Worm (Caenorhabditis elegans) whole organism, L4 larva: ENCODE results near the gene ceh-74.
A peak's percentile ranks its signal among the peaks of the same experiment; 100 is the strongest.

Source experiments
- F26F4.8 ChIP-seq: fragments of 200-800 bp; sonication (Bioruptor generic); conservative IDR thresholded peaks from 2 replicates; pipeline ENCODE4 v1.3.6; 2022; ENCODE audit warnings: missing genetic modification characterization, missing compliant biosample characterization
- F37D6.2 ChIP-seq: sonication (generic microtip); optimal IDR thresholded peaks from 2 replicates; lab custom pipeline; 2016; ENCODE audit warnings: mild to moderate bottlenecking, missing genetic modification characterization, missing compliant biosample characterization
- T20F7.1 ChIP-seq: fragments of 200-800 bp; sonication (Bioruptor generic); optimal IDR thresholded peaks from 2 replicates; lab custom pipeline; 2018; ENCODE audit warnings: mild to moderate bottlenecking, missing genetic modification characterization, missing compliant biosample characterization
- Y105C5A.15 ChIP-seq: fragments of 200-800 bp; sonication (Bioruptor generic); IDR thresholded peaks from 2 replicates; pipeline ENCODE4 v1.3.6; 2022; ENCODE audit warnings: missing genetic modification characterization, missing compliant biosample characterization
- Y48G9A.11 ChIP-seq: fragments of 200-800 bp; sonication (Bioruptor generic); IDR thresholded peaks from 2 replicates; pipeline ENCODE4 v1.3.6; 2022; ENCODE audit warnings: missing genetic modification reagents, missing genetic modification characterization, missing compliant biosample characterization
- Y5F2A.4 ChIP-seq: fragments of 200-800 bp; sonication (Bioruptor generic); optimal IDR thresholded peaks from 2 replicates; lab custom pipeline; 2018; ENCODE audit warnings: mild to moderate bottlenecking, missing genetic modification characterization, missing compliant biosample characterization
- ceh-20 ChIP-seq: fragments of 200-800 bp; sonication (Bioruptor generic); IDR thresholded peaks from 2 replicates; pipeline ENCODE4 v1.3.6; 2022; ENCODE audit warnings: missing genetic modification reagents, missing genetic modification characterization, missing compliant biosample characterization
- ceh-62 ChIP-seq: sonication (generic microtip); optimal IDR thresholded peaks from 2 replicates; lab custom pipeline; 2017; ENCODE audit warnings: missing biosample characterization, missing genetic modification characterization
- ceh-82 ChIP-seq: sonication (generic microtip); optimal IDR thresholded peaks from 2 replicates; lab custom pipeline; 2017; ENCODE audit warnings: missing biosample characterization, missing genetic modification characterization
- cey-2 ChIP-seq: sonication (generic microtip); optimal IDR thresholded peaks from 3 replicates; lab custom pipeline; 2017; ENCODE audit warnings: missing genetic modification characterization, mild to moderate bottlenecking, missing compliant biosample characterization, antibody characterized with exemption, borderline replicate concordance; ENCODE audit not compliant: insufficient read depth
- ctbp-1 ChIP-seq: fragments of 200-800 bp; sonication (Bioruptor generic); IDR thresholded peaks from 2 replicates; pipeline ENCODE4 v1.3.6; 2022; ENCODE audit warnings: missing genetic modification reagents, missing genetic modification characterization, missing compliant biosample characterization
- daf-12 ChIP-seq: fragments of 150-350 bp; optimal IDR thresholded peaks from 2 replicates; lab custom pipeline; 2014; ENCODE audit warnings: missing biosample characterization, missing genetic modification reagents, missing genetic modification characterization
- daf-8 ChIP-seq: fragments of 200-800 bp; sonication (Bioruptor generic); IDR thresholded peaks from 2 replicates; pipeline ENCODE4 v1.3.6; 2022; ENCODE audit warnings: missing genetic modification characterization, missing compliant biosample characterization
- dmd-6 ChIP-seq: fragments of 200-800 bp; sonication (Bioruptor generic); IDR thresholded peaks from 2 replicates; pipeline ENCODE4 v1.3.6; 2022; ENCODE audit warnings: missing genetic modification reagents, missing genetic modification characterization, missing compliant biosample characterization
- dmd-9 ChIP-seq: fragments of 200-800 bp; sonication (Bioruptor generic); IDR thresholded peaks from 2 replicates; pipeline ENCODE4 v1.3.6; 2022; ENCODE audit warnings: missing genetic modification reagents, missing genetic modification characterization, missing compliant biosample characterization
- dve-1 ChIP-seq: sonication (generic microtip); optimal IDR thresholded peaks from 2 replicates; lab custom pipeline; 2017; ENCODE audit warnings: antibody characterized with exemption, mild to moderate bottlenecking, missing genetic modification characterization, missing compliant biosample characterization; ENCODE audit not compliant: insufficient read depth
- egl-27 ChIP-seq: sonication (generic microtip); optimal IDR thresholded peaks from 3 replicates; lab custom pipeline; 2017; ENCODE audit warnings: missing biosample characterization, missing genetic modification reagents, missing genetic modification characterization
- fos-1 ChIP-seq: fragments of 150-350 bp; optimal IDR thresholded peaks from 2 replicates; lab custom pipeline; 2014; ENCODE audit warnings: missing biosample characterization, missing genetic modification characterization
- hlh-11 ChIP-seq: fragments of 200-800 bp; sonication (Bioruptor generic); optimal IDR thresholded peaks from 2 replicates; lab custom pipeline; 2018; ENCODE audit warnings: mild to moderate bottlenecking, missing genetic modification characterization, missing compliant biosample characterization
- hlh-30 ChIP-seq: sonication (generic microtip); optimal IDR thresholded peaks from 2 replicates; lab custom pipeline; 2017; ENCODE audit warnings: antibody characterized with exemption, mild to moderate bottlenecking, missing genetic modification characterization, missing compliant biosample characterization; ENCODE audit not compliant: insufficient read depth
- jun-1 ChIP-seq: fragments of 150-350 bp; optimal IDR thresholded peaks from 2 replicates; lab custom pipeline; 2014; ENCODE audit warnings: missing biosample characterization, missing genetic modification reagents, missing genetic modification characterization
- lim-7 ChIP-seq: fragments of 200-800 bp; sonication (Bioruptor generic); IDR thresholded peaks from 2 replicates; pipeline ENCODE4 v1.3.6; 2022; ENCODE audit warnings: missing genetic modification characterization, missing compliant biosample characterization
- lin-1 ChIP-seq: fragments of 200-800 bp; sonication (Bioruptor generic); IDR thresholded peaks from 2 replicates; pipeline ENCODE4 v1.3.6; 2022; ENCODE audit warnings: missing genetic modification reagents, missing genetic modification characterization, missing compliant biosample characterization
- lin-13 ChIP-seq: fragments of 150-350 bp; optimal IDR thresholded peaks from 2 replicates; lab custom pipeline; 2014; ENCODE audit warnings: missing biosample characterization, missing genetic modification reagents, missing genetic modification characterization
- lin-38 ChIP-seq: fragments of 200-800 bp; sonication (Bioruptor generic); IDR thresholded peaks from 2 replicates; pipeline ENCODE4 v1.3.6; 2022; ENCODE audit warnings: missing genetic modification reagents, missing genetic modification characterization, missing compliant biosample characterization
- mdl-1 ChIP-seq, 2 experiments: fragments of 150-350 bp in 1 of 2; sonication (generic microtip) in 1 of 2; optimal IDR thresholded peaks; 2 replicates each; lab custom pipeline; 2014 to 2017; ENCODE audit warnings: missing biosample characterization in 2 of 2, missing genetic modification characterization in 2 of 2
- mxl-3 ChIP-seq: fragments of 200-800 bp; sonication (Bioruptor generic); optimal IDR thresholded peaks from 2 replicates; lab custom pipeline; 2018; ENCODE audit warnings: mild to moderate bottlenecking, missing genetic modification characterization, missing compliant biosample characterization
- nhr-10 ChIP-seq: fragments of 150-350 bp; optimal IDR thresholded peaks from 2 replicates; lab custom pipeline; 2014; ENCODE audit warnings: missing biosample characterization, missing genetic modification characterization
- nhr-237 ChIP-seq: sonication (generic microtip); optimal IDR thresholded peaks from 2 replicates; lab custom pipeline; 2017; ENCODE audit warnings: missing biosample characterization, missing genetic modification characterization
- nhr-28 ChIP-seq: fragments of 150-350 bp; optimal IDR thresholded peaks from 2 replicates; lab custom pipeline; 2014; ENCODE audit warnings: missing biosample characterization, missing genetic modification characterization
- nhr-41 ChIP-seq: fragments of 200-800 bp; sonication (Bioruptor generic); IDR thresholded peaks from 2 replicates; pipeline ENCODE4 v1.3.6; 2022; ENCODE audit warnings: missing genetic modification reagents, missing genetic modification characterization, missing compliant biosample characterization
- nhr-42 ChIP-seq: fragments of 200-800 bp; sonication (Bioruptor generic); IDR thresholded peaks from 2 replicates; pipeline ENCODE4 v1.3.6; 2022; ENCODE audit warnings: missing genetic modification characterization, missing compliant biosample characterization
- nhr-48 ChIP-seq: sonication (generic microtip); optimal IDR thresholded peaks from 2 replicates; lab custom pipeline; 2016; ENCODE audit warnings: mild to moderate bottlenecking, missing genetic modification characterization, missing compliant biosample characterization
- nhr-77 ChIP-seq: fragments of 150-350 bp; optimal IDR thresholded peaks from 2 replicates; lab custom pipeline; 2014; ENCODE audit warnings: missing biosample characterization, missing genetic modification characterization
- pqm-1 ChIP-seq: sonication (generic microtip); optimal IDR thresholded peaks from 2 replicates; lab custom pipeline; 2017; ENCODE audit warnings: missing biosample characterization, missing genetic modification characterization
- rbr-2 ChIP-seq: sonication (generic microtip); optimal IDR thresholded peaks from 2 replicates; lab custom pipeline; 2016; ENCODE audit warnings: missing genotype, missing genetic modification characterization, missing compliant biosample characterization
- skn-1 ChIP-seq: fragments of 150-350 bp; optimal IDR thresholded peaks from 2 replicates; lab custom pipeline; 2014; ENCODE audit warnings: missing biosample characterization, missing genetic modification characterization
- snpc-1.2 ChIP-seq: fragments of 200-800 bp; sonication (Bioruptor generic); IDR thresholded peaks from 2 replicates; pipeline ENCODE4 v1.3.6; 2022; ENCODE audit warnings: missing genetic modification reagents, missing genetic modification characterization, missing compliant biosample characterization
- snpc-4 ChIP-seq: fragments of 150-350 bp; optimal IDR thresholded peaks from 2 replicates; lab custom pipeline; 2014; ENCODE audit warnings: missing biosample characterization, missing genetic modification characterization
- spr-1 ChIP-seq: sonication (generic microtip); optimal IDR thresholded peaks from 2 replicates; lab custom pipeline; 2016; ENCODE audit warnings: mild to moderate bottlenecking, missing genetic modification characterization, missing compliant biosample characterization
- unc-62 ChIP-seq, 3 experiments: fragments of 150-350 bp in 1 of 3; sonication (generic microtip); optimal IDR thresholded peaks in 2 of 3; peaks in 1 of 3; 1 replicate in 1 of 3; 2 replicates in 2 of 3; lab custom pipeline; 2014 to 2017; ENCODE audit warnings: missing biosample characterization in 3 of 3, missing genetic modification characterization in 3 of 3, missing genetic modification reagents in 3 of 3, missing genotype in 1 of 3
- zfp-3 ChIP-seq: fragments of 200-800 bp; sonication (Bioruptor generic); conservative IDR thresholded peaks from 2 replicates; pipeline ENCODE4 v1.3.6; 2022; ENCODE audit warnings: missing genetic modification reagents, missing genetic modification characterization, missing compliant biosample characterization

ceh-74 gene

DNA sequence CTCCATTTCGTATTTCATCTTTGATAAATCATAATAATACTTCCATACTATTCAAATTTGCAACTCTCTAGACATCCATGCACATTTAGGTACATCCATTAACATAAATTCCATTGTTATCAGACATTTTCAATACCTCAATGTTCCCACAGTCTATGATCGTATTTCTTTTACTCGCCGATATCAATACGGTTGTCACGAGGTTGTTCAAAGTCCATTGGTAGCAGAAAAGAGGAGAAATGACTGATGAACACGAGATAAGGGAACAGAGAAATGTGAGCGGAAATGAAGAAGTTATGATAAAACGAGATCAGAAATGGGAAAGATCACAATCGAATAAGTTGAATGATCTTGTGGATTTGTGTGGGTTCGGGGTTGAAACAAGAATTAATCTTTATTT is 34.9 kb downstream of the ceh-74 start:
- TF ChIP-seq mxl-3 (GFP tag; lab: Kevin White, UChicago) (peak; percentile 83), hlh-30 (tag; lab: Kevin White, UChicago) (peak; percentile 83), rbr-2 (no peak), lin-1 (GFP tag; lab: Robert Waterston, UW) (peak; percentile 34; the same call in 1 of the 2 replicates), dmd-6 (GFP tag; lab: Robert Waterston, UW) (peak; percentile 60), nhr-77 (tag; lab: Kevin White, UChicago) (peak; percentile 74), nhr-28 (peak; percentile 93), lim-7 (GFP tag; lab: Robert Waterston, UW) (no peak), zfp-3 (GFP tag; lab: Robert Waterston, UW) (no peak), unc-62 (GFP tag; optimal IDR thresholded peaks at IDR 0.05 in 1 of 2; lab: Kevin White, UChicago) (peak in 1 of 2 experiments; percentile 99), unc-62 (tag; optimal IDR thresholded peaks at IDR 0.05; lab: Kevin White, UChicago) (no peak), hlh-11 (peak; percentile 76), daf-8 (GFP tag; lab: Robert Waterston, UW) (no peak), mdl-1 (tag; optimal IDR thresholded peaks at IDR 0.05; lab: Kevin White, UChicago) (peak in 1 of 2 experiments; percentile 81), pqm-1 (tag; lab: Kevin White, UChicago) (peak; percentile 70), T20F7.1 (peak; percentile 42), nhr-48 (tag; lab: Kevin White, UChicago) (peak; percentile 66)

DNA sequence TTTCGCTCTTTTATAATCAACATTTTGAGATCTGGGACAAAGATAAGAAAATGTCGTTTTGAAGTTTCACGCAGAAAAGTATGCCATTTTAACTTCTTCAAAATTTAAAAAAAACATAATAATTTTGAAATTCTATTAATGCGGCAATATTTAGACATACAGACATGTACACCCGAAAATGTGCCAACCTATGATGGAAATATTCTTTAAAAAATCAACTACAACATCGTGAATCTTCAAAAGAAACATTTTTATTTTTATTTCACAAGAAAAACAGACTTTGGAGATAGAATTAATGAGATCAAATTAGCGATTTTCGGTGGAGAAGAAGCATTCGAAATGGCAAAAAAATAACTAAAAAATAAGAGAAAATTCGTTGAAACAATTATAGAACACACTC is 37.2 kb downstream of the ceh-74 start, which contains the start of gene T16A9.5:
Gene T16A9.5, minus strand, starts transcription at position 101 of the 400 bp plus-strand sequence.
- no peak for TF ChIP-seq ceh-82 (tag; lab: Kevin White, UChicago)
- TF ChIP-seq Y5F2A.4 (GFP tag; lab: Kevin White, UChicago), result no peak
- no peak for TF ChIP-seq jun-1 (tag; lab: Kevin White, UChicago)
- no peak for TF ChIP-seq F37D6.2 (tag; lab: Kevin White, UChicago)
- TF ChIP-seq lin-38 (GFP tag; lab: Robert Waterston, UW), result no peak
- TF ChIP-seq cey-2 (tag; lab: Kevin White, UChicago), result no peak
- TF ChIP-seq nhr-41 (GFP tag; lab: Robert Waterston, UW), result no peak
- TF ChIP-seq spr-1 (tag; lab: Kevin White, UChicago), result no peak
- no peak for TF ChIP-seq egl-27 (tag; lab: Kevin White, UChicago)
- TF ChIP-seq daf-12 (tag; lab: Kevin White, UChicago), result no peak
- no peak for TF ChIP-seq snpc-4 (tag; lab: Kevin White, UChicago)

DNA sequence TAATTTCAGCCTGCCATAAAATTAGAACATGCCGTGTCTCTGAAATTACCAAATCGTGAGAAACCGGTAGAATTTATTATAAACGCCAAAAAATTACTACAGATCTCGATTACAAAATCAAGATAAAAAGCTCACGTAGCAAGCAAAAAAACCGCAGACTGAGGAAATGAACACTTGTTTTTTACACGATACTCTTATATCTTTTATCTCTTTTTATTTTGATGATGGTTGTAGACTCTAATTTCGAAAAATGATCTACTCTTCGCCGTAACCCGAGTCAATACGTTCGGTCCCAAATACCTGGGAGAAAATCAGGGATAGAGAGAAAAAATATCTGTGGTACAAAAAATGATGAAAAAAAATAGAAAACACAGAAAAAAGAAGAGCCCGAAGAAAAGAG is 45.3 kb downstream of the ceh-74 start:
- TF ChIP-seq snpc-1.2 (GFP tag; lab: Robert Waterston, UW) (no peak), Y48G9A.11 (GFP tag; lab: Robert Waterston, UW) (no peak), nhr-10 (no peak), ceh-62 (tag; lab: Kevin White, UChicago) (no peak), dmd-9 (GFP tag; lab: Robert Waterston, UW) (no peak), cey-2 (tag; lab: Kevin White, UChicago) (no peak), nhr-42 (no peak), lin-13 (GFP tag; lab: Kevin White, UChicago) (no peak), nhr-237 (tag; lab: Kevin White, UChicago) (no peak), Y105C5A.15 (GFP tag; lab: Robert Waterston, UW) (no peak), F26F4.8 (GFP tag; lab: Robert Waterston, UW) (no peak), fos-1 (no peak), ctbp-1 (no peak), ceh-20 (no peak), skn-1 (no peak), dve-1 (no peak)
